Worm (Caenorhabditis elegans) whole organism, L4 larva: ENCODE measurements around the gene F52C9.5.

Source experiments
- daf-12 ChIP-seq: fragments of 150-350 bp; optimal IDR thresholded peaks from 2 replicates; lab custom pipeline; 2014; ENCODE audit warnings: missing biosample characterization, missing genetic modification reagents, missing genetic modification characterization
- hlh-30 ChIP-seq: sonication (generic microtip); optimal IDR thresholded peaks from 2 replicates; lab custom pipeline; 2017; ENCODE audit warnings: antibody characterized with exemption, mild to moderate bottlenecking, missing genetic modification characterization, missing compliant biosample characterization; ENCODE audit not compliant: insufficient read depth
- lin-1 ChIP-seq: fragments of 200-800 bp; sonication (Bioruptor generic); IDR thresholded peaks from 2 replicates; pipeline ENCODE4 v1.3.6; 2022; ENCODE audit warnings: missing genetic modification reagents, missing genetic modification characterization, missing compliant biosample characterization
- lir-3 ChIP-seq: sonication (generic microtip); optimal IDR thresholded peaks from 2 replicates; lab custom pipeline; 2016; ENCODE audit warnings: mild to moderate bottlenecking, missing genetic modification characterization, missing compliant biosample characterization
- mdl-1 ChIP-seq, 2 experiments: fragments of 150-350 bp in 1 of 2; sonication (generic microtip) in 1 of 2; optimal IDR thresholded peaks; 2 replicates each; lab custom pipeline; 2014 to 2017; ENCODE audit warnings: missing biosample characterization in 2 of 2, missing genetic modification characterization in 2 of 2
- nhr-111 ChIP-seq: fragments of 200-800 bp; sonication (Bioruptor generic); optimal IDR thresholded peaks from 2 replicates; lab custom pipeline; 2018; ENCODE audit warnings: mild to moderate bottlenecking, missing genetic modification characterization, missing compliant biosample characterization
- ztf-11 ChIP-seq: fragments of 150-350 bp; optimal IDR thresholded peaks from 2 replicates; lab custom pipeline; 2014; ENCODE audit warnings: missing biosample characterization, missing genetic modification characterization

- TF ChIP-seq mdl-1 (tag; optimal IDR thresholded peaks at IDR 0.05; lab: Kevin White, UChicago) (no peak), hlh-30 (tag; lab: Kevin White, UChicago) (no peak), daf-12 (tag; lab: Kevin White, UChicago) (no peak), lir-3 (tag; lab: Kevin White, UChicago) (no peak), lin-1 (GFP tag; lab: Robert Waterston, UW) (no peak), ztf-11 (tag; lab: Kevin White, UChicago) (no peak), nhr-111 (GFP tag; lab: Kevin White, UChicago) (no peak)
Observed at ce11 chrIII:5269814-5270213, 32.2 kb upstream of the F52C9.5 start, which contains the start of gene ZC395.4.
